Fruit fly (Drosophila melanogaster) S2 (cell line): ENCODE results near the gene CG1421.

ENCODE experiments used
- CG8478 ChIP-seq: fragments of >200 bp; optimal IDR thresholded peaks from 2 replicates; lab custom pipeline; 2018
- CTCF ChIP-seq, 2 experiments: fragments of >200 bp; optimal IDR thresholded peaks; 2 replicates each; lab custom pipeline; 2018

- TF ChIP-seq CG8478 (lab: Kevin White, UChicago) (no peak), CTCF (optimal IDR thresholded peaks at IDR 0.05; lab: Kevin White, UChicago) (no peak)
Observed at dm6 chr2L:21877006-21877405, 25.8 kb upstream of the CG1421 start.
